Fruit fly (Drosophila melanogaster): ENCODE measurements around the gene Sgs8.

- TF ChIP-seq CG33017 (tag; optimal IDR thresholded peaks at IDR 0.05), result no peak
- TF ChIP-seq Crg-1 (GFP tag; optimal IDR thresholded peaks at IDR 0.05), result no peak
- no peak for TF ChIP-seq kay (GFP tag; ENCODE audit: borderline replicate concordance)
- TF ChIP-seq toe (GFP tag; optimal IDR thresholded peaks at IDR 0.05), result no peak
These were observed 36.8 kb downstream of the Sgs8 start for dm6 chr3L:11472388-11472787.
